Worm (Caenorhabditis elegans): ENCODE data around the gene F18E9.1.

Gene F18E9.1

DNA sequence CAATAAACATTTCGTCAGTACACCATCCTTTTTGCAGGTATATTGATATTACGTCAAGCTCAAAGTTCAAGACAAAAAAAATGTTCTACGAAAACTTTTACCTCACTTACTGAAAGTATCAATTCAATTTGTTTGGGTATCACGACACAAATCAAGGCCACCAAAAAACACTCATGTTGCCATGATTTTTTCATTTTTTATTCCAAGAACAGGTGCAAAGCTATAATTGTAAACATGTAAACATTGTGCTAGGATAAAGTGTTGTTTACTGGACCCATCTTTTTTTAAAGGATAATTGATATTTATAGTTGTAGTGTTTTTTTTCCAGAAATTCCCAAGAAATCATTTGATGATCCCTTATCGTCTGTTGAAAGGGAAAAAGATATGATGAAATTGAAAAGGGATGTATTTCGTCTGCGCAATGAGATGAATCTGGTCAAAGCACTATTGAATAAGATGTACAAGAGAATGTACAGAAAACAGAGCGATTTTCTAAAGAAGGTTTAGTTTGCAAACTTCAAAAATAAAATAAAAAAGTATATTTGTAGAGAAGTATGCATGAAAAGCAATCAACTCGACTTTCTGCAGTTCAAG, 18.5 kb upstream of the F18E9.1 start:
- TF ChIP-seq pros-1 (tag; optimal IDR thresholded peaks at IDR 0.05) = no peak
- TF ChIP-seq pat-9 (tag; optimal IDR thresholded peaks at IDR 0.05) = no peak
- no peak for TF ChIP-seq ceh-34 (tag; optimal IDR thresholded peaks at IDR 0.05)
- TF ChIP-seq unc-3 (GFP tag; conservative IDR thresholded peaks at IDR 0.05) = no peak
- TF ChIP-seq unc-3 (tag; optimal IDR thresholded peaks at IDR 0.05) = no peak
- no peak for TF ChIP-seq pag-3 (tag; optimal IDR thresholded peaks at IDR 0.05; ENCODE audit: borderline replicate concordance)
- TF ChIP-seq ceh-2 (tag; optimal IDR thresholded peaks at IDR 0.05) = no peak
- no peak for TF ChIP-seq elt-4 (tag; optimal IDR thresholded peaks at IDR 0.05)
- no peak for TF ChIP-seq F13H6.1 (tag; optimal IDR thresholded peaks at IDR 0.05)
- no peak for TF ChIP-seq C38D4.7 (GFP tag; optimal IDR thresholded peaks at IDR 0.05)
- TF ChIP-seq fkh-6 (tag; optimal IDR thresholded peaks at IDR 0.05) = no peak
- no peak for TF ChIP-seq fax-1 (tag; optimal IDR thresholded peaks at IDR 0.05)
- no peak for TF ChIP-seq ceh-19 (GFP tag; optimal IDR thresholded peaks at IDR 0.05)
- TF ChIP-seq C08G9.2 (tag; optimal IDR thresholded peaks at IDR 0.05) = no peak
- TF ChIP-seq dve-1 (tag; optimal IDR thresholded peaks at IDR 0.05) = no peak
- no peak for TF ChIP-seq ceh-31 (tag; optimal IDR thresholded peaks at IDR 0.05)
- TF ChIP-seq Y22D7AL.16 (tag; optimal IDR thresholded peaks at IDR 0.05) = no peak
- TF ChIP-seq sox-4 (tag; optimal IDR thresholded peaks at IDR 0.05) = no peak
- no peak for TF ChIP-seq ztf-16 (tag; optimal IDR thresholded peaks at IDR 0.05)
- TF ChIP-seq ceh-30 (tag; optimal IDR thresholded peaks at IDR 0.05) = no peak
- TF ChIP-seq gmeb-2 (tag; optimal IDR thresholded peaks at IDR 0.05) = no peak

DNA sequence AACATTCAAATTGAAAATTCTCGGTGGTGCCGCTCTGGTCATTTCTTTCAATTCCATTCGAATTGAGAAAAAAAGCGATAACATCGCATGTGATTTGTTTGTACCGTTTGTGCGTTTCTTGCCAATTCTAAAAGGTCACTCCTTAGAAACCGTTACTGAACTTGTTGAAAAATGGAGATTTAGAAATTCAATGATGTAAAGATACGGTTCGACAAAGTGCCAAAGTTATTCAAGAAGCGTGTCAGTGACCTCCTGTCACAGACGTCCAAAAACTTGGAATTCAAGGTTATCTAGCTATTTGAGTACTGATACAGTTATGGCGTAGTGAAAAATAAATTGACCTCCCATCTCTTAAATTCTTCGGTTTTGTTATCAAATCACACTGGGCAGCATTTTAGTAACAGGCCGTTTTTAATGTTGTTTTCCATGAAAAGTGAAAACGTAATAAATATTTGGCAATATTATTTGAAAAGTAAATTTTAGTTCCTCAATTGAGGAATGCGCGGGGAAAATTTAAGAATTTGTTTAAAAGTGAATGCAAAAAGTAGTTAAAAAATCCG, 16.4 kb upstream of the F18E9.1 start:
- TF ChIP-seq sox-2 (GFP tag; IDR thresholded peaks at IDR 0.05) = no peak
- no peak for TF ChIP-seq ceh-18 (tag; optimal IDR thresholded peaks at IDR 0.05)
- TF ChIP-seq fkh-10 (GFP tag; optimal IDR thresholded peaks at IDR 0.05) = no peak
- no peak for TF ChIP-seq C38D4.7 (GFP tag; optimal IDR thresholded peaks at IDR 0.05)
- TF ChIP-seq tbx-2 (tag; optimal IDR thresholded peaks at IDR 0.05) = no peak
- TF ChIP-seq ceh-6 (GFP tag; optimal IDR thresholded peaks at IDR 0.05) = no peak
- no peak for TF ChIP-seq pag-3 (tag; optimal IDR thresholded peaks at IDR 0.05; ENCODE audit: borderline replicate concordance)
- TF ChIP-seq pha-4 (tag; optimal IDR thresholded peaks at IDR 0.05) = no peak
- no peak for TF ChIP-seq dmd-4 (tag; optimal IDR thresholded peaks at IDR 0.05; ENCODE audit: borderline replicate concordance)
- TF ChIP-seq odd-2 (tag; optimal IDR thresholded peaks at IDR 0.05) = no peak
- no peak for TF ChIP-seq ceh-24 (tag; optimal IDR thresholded peaks at IDR 0.05)
- TF ChIP-seq unc-55 (GFP tag; optimal IDR thresholded peaks at IDR 0.05) = no peak
- TF ChIP-seq ref-2 (tag; optimal IDR thresholded peaks at IDR 0.05) = no peak
- TF ChIP-seq dve-1 (tag; optimal IDR thresholded peaks at IDR 0.05) = no peak
- no peak for TF ChIP-seq fax-1 (tag; optimal IDR thresholded peaks at IDR 0.05)
- TF ChIP-seq elt-4 (tag; optimal IDR thresholded peaks at IDR 0.05) = no peak
- TF ChIP-seq ama-1 (optimal IDR thresholded peaks at IDR 0.05) = no peak
- TF ChIP-seq sdc-2 (tag; optimal IDR thresholded peaks at IDR 0.05) = no peak
- no peak for TF ChIP-seq npax-4 (tag; optimal IDR thresholded peaks at IDR 0.05)
- TF ChIP-seq hlh-30 (tag; optimal IDR thresholded peaks at IDR 0.05; ENCODE audit: insufficient read depth) = no peak

DNA sequence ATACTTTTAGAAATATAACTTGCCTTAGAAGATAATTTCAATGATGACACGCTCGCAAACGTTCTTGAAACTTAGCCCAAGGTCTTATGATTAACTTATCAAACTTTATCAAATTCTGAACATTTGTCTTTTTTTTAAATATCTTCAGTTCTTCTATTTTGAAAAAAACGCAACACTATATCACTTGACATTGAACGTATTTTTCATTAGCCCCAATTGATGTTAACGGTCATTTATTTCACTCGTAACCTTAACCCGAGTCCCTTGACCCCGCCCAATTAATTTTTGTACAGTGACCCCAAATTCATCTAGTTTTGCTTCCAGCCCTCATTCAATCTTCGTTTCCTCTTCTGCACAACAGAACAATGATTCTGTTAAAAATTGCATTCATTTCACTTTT, 15.5 kb upstream of the F18E9.1 start, which contains the start of gene F18E9.3:
Gene F18E9.3 (plus strand): TSS at position 311 of the 400 bp plus-strand sequence.
- TF ChIP-seq Y22D7AL.16 (tag; optimal IDR thresholded peaks at IDR 0.05) = no peak
- no peak for TF ChIP-seq C38D4.7 (GFP tag; optimal IDR thresholded peaks at IDR 0.05)
- TF ChIP-seq che-1 (tag; optimal IDR thresholded peaks at IDR 0.05) = no peak
- TF ChIP-seq ceh-14 (tag; optimal IDR thresholded peaks at IDR 0.05) = no peak
- TF ChIP-seq ttx-3 (tag; optimal IDR thresholded peaks at IDR 0.05) = no peak
- no peak for TF ChIP-seq sox-2 (GFP tag; IDR thresholded peaks at IDR 0.05)
- no peak for TF ChIP-seq ceh-2 (tag; optimal IDR thresholded peaks at IDR 0.05)
- no peak for TF ChIP-seq sox-4 (tag; optimal IDR thresholded peaks at IDR 0.05)
- no peak for TF ChIP-seq nhr-11 (tag; optimal IDR thresholded peaks at IDR 0.05)
- TF ChIP-seq sdc-2 (tag; optimal IDR thresholded peaks at IDR 0.05) = no peak
- no peak for TF ChIP-seq ceh-19 (GFP tag; optimal IDR thresholded peaks at IDR 0.05)
- no peak for TF ChIP-seq pax-1 (tag; optimal IDR thresholded peaks at IDR 0.05)
- TF ChIP-seq pag-3 (tag; optimal IDR thresholded peaks at IDR 0.05; ENCODE audit: borderline replicate concordance) = no peak
- TF ChIP-seq lin-11 (tag; optimal IDR thresholded peaks at IDR 0.05) = no peak
- no peak for TF ChIP-seq unc-3 (GFP tag; conservative IDR thresholded peaks at IDR 0.05)
- TF ChIP-seq unc-3 (tag; optimal IDR thresholded peaks at IDR 0.05) = no peak
- TF ChIP-seq fkh-10 (GFP tag; optimal IDR thresholded peaks at IDR 0.05) = no peak

Measured in whole organism, late embryonic.